Fruit fly (Drosophila melanogaster) whole organism: ENCODE results near the gene TpnC25D.

ENCODE experiments used
- CG8478 ChIP-seq: fragments of >200 bp; optimal IDR thresholded peaks from 2 replicates; lab custom pipeline; 2018; ENCODE audit warnings: inconsistent platforms
- pan ChIP-seq: fragments of >200 bp; optimal IDR thresholded peaks from 2 replicates; lab custom pipeline; 2017
- psq ChIP-seq: fragments of >200 bp; optimal IDR thresholded peaks from 2 replicates; lab custom pipeline; 2017

DNA sequence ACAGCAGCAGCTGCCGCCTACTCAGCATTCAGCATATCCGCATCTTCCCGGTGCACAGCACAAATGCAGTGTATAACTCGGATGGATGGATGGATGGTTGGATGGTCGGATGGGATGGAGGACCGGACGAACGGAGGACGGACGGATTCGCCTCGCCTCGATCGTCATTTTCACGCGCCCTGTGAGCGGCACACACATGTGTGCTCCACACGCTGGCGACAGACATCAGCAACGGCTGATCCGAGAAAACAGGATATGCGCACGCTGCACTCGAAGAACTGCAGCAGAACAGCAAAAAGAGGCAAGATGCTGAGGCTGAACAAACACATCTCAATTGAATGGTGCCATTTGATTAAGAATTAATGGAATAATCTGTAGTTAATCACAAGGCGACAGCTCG is 15.7 kb downstream of the TpnC25D start:
- TF ChIP-seq pan (lab: Kevin White, UChicago) (no peak), CG8478 (lab: Kevin White, UChicago) (no peak), psq (no peak)
